Worm (Caenorhabditis elegans) whole organism, L4 larva: ENCODE results near the gene rga-3.

Experiments
- D1046.2 ChIP-seq: fragments of 200-800 bp; sonication (Bioruptor generic); IDR thresholded peaks from 2 replicates; pipeline ENCODE4 v1.3.6; 2022; ENCODE audit warnings: missing genetic modification characterization, missing compliant biosample characterization
- F49E8.2 ChIP-seq: sonication (generic microtip); optimal IDR thresholded peaks from 2 replicates; lab custom pipeline; 2016; ENCODE audit warnings: missing compliant biosample characterization, mild to moderate bottlenecking, missing genetic modification characterization, borderline replicate concordance
- Y105C5A.15 ChIP-seq: fragments of 200-800 bp; sonication (Bioruptor generic); IDR thresholded peaks from 2 replicates; pipeline ENCODE4 v1.3.6; 2022; ENCODE audit warnings: missing genetic modification characterization, missing compliant biosample characterization
- Y75B8A.6 ChIP-seq: fragments of 200-800 bp; sonication (Bioruptor generic); IDR thresholded peaks from 2 replicates; pipeline ENCODE4 v1.3.6; 2022; ENCODE audit warnings: missing genetic modification reagents, missing genetic modification characterization, missing compliant biosample characterization
- ZK546.5 ChIP-seq, 2 experiments: sonication (generic microtip); optimal IDR thresholded peaks; 2 replicates each; lab custom pipeline; 2017; ENCODE audit warnings: missing biosample characterization in 2 of 2, missing genetic modification characterization in 2 of 2
- aha-1 ChIP-seq: fragments of 150-350 bp; peaks from one replicate; lab custom pipeline; 2014; ENCODE audit warnings: missing biosample characterization, missing genetic modification characterization
- ceh-20 ChIP-seq: fragments of 200-800 bp; sonication (Bioruptor generic); IDR thresholded peaks from 2 replicates; pipeline ENCODE4 v1.3.6; 2022; ENCODE audit warnings: missing genetic modification reagents, missing genetic modification characterization, missing compliant biosample characterization
- ceh-28 ChIP-seq: fragments of 150-350 bp; optimal IDR thresholded peaks from 2 replicates; lab custom pipeline; 2014; ENCODE audit warnings: missing biosample characterization, missing genetic modification reagents, missing genetic modification characterization
- ceh-44 ChIP-seq: fragments of 200-800 bp; sonication (Bioruptor generic); IDR thresholded peaks from 2 replicates; pipeline ENCODE4 v1.3.6; 2022; ENCODE audit warnings: missing genetic modification reagents, missing genetic modification characterization, missing compliant biosample characterization
- daf-16 ChIP-seq, 3 experiments: sonication (generic microtip); optimal IDR thresholded peaks; 2 replicates each; lab custom pipeline; 2016 to 2017; ENCODE audit warnings: missing genetic modification characterization in 3 of 3, missing genetic modification reagents in 3 of 3, mild to moderate bottlenecking in 2 of 3, missing compliant biosample characterization in 2 of 3, missing biosample characterization in 1 of 3, moderate library complexity in 1 of 3
- daf-19 ChIP-seq: fragments of 200-800 bp; sonication (Bioruptor generic); conservative IDR thresholded peaks from 2 replicates; pipeline ENCODE4 v1.3.6; 2022; ENCODE audit warnings: missing genetic modification characterization, missing compliant biosample characterization
- daf-8 ChIP-seq: fragments of 200-800 bp; sonication (Bioruptor generic); IDR thresholded peaks from 2 replicates; pipeline ENCODE4 v1.3.6; 2022; ENCODE audit warnings: missing genetic modification characterization, missing compliant biosample characterization
- dpl-1 ChIP-seq: fragments of 150-350 bp; optimal IDR thresholded peaks from 2 replicates; lab custom pipeline; 2014; ENCODE audit warnings: missing biosample characterization, missing genetic modification reagents, missing genetic modification characterization
- gei-8 ChIP-seq: fragments of 200-800 bp; sonication (Bioruptor generic); optimal IDR thresholded peaks from 2 replicates; lab custom pipeline; 2018; ENCODE audit warnings: mild to moderate bottlenecking, missing genetic modification characterization, missing compliant biosample characterization
- hif-1 ChIP-seq, 2 experiments: sonication (generic microtip); optimal IDR thresholded peaks; 2 replicates each; lab custom pipeline; 2016 to 2017; ENCODE audit warnings: missing compliant biosample characterization in 2 of 2, missing genetic modification characterization in 2 of 2, missing genetic modification reagents in 2 of 2, missing genotype in 2 of 2, mild to moderate bottlenecking in 1 of 2
- hlh-30 ChIP-seq: sonication (generic microtip); optimal IDR thresholded peaks from 2 replicates; lab custom pipeline; 2017; ENCODE audit warnings: antibody characterized with exemption, mild to moderate bottlenecking, missing genetic modification characterization, missing compliant biosample characterization; ENCODE audit not compliant: insufficient read depth
- lin-13 ChIP-seq: fragments of 150-350 bp; optimal IDR thresholded peaks from 2 replicates; lab custom pipeline; 2014; ENCODE audit warnings: missing biosample characterization, missing genetic modification reagents, missing genetic modification characterization
- lin-29 ChIP-seq: fragments of 200-800 bp; sonication (Bioruptor generic); IDR thresholded peaks from 2 replicates; pipeline ENCODE4 v1.3.6; 2022; ENCODE audit warnings: missing genetic modification reagents, missing genetic modification characterization, missing compliant biosample characterization
- lin-39 ChIP-seq: fragments of 150-350 bp; optimal IDR thresholded peaks from 2 replicates; lab custom pipeline; 2014; ENCODE audit warnings: missing biosample characterization, missing genetic modification reagents, missing genetic modification characterization
- mep-1 ChIP-seq: fragments of 150-350 bp; sonication (generic microtip); optimal IDR thresholded peaks from 3 replicates; lab custom pipeline; 2014; ENCODE audit warnings: missing biosample characterization, missing genetic modification characterization
- mes-2 ChIP-seq: sonication (generic microtip); optimal IDR thresholded peaks from 2 replicates; lab custom pipeline; 2016; ENCODE audit warnings: missing genotype, mild to moderate bottlenecking, missing genetic modification characterization, missing compliant biosample characterization; ENCODE audit not compliant: poor library complexity, severe bottlenecking
- mxl-3 ChIP-seq: fragments of 200-800 bp; sonication (Bioruptor generic); optimal IDR thresholded peaks from 2 replicates; lab custom pipeline; 2018; ENCODE audit warnings: mild to moderate bottlenecking, missing genetic modification characterization, missing compliant biosample characterization
- nhr-11 ChIP-seq: fragments of 150-350 bp; optimal IDR thresholded peaks from 2 replicates; lab custom pipeline; 2014; ENCODE audit warnings: missing biosample characterization, missing genetic modification characterization
- nhr-111 ChIP-seq: fragments of 200-800 bp; sonication (Bioruptor generic); optimal IDR thresholded peaks from 2 replicates; lab custom pipeline; 2018; ENCODE audit warnings: mild to moderate bottlenecking, missing genetic modification characterization, missing compliant biosample characterization
- nhr-28 ChIP-seq: fragments of 150-350 bp; optimal IDR thresholded peaks from 2 replicates; lab custom pipeline; 2014; ENCODE audit warnings: missing biosample characterization, missing genetic modification characterization
- php-3 ChIP-seq: fragments of 200-800 bp; sonication (Bioruptor generic); IDR thresholded peaks from 2 replicates; pipeline ENCODE4 v1.3.6; 2022; ENCODE audit warnings: missing genetic modification reagents, missing genetic modification characterization, missing compliant biosample characterization
- pqm-1 ChIP-seq: sonication (generic microtip); optimal IDR thresholded peaks from 2 replicates; lab custom pipeline; 2017; ENCODE audit warnings: missing biosample characterization, missing genetic modification characterization
- rbr-2 ChIP-seq: sonication (generic microtip); optimal IDR thresholded peaks from 2 replicates; lab custom pipeline; 2016; ENCODE audit warnings: missing genotype, missing genetic modification characterization, missing compliant biosample characterization
- sdz-12 ChIP-seq: fragments of 200-800 bp; sonication (Bioruptor generic); optimal IDR thresholded peaks from 2 replicates; lab custom pipeline; 2018; ENCODE audit warnings: mild to moderate bottlenecking, missing genetic modification characterization, missing compliant biosample characterization
- snpc-1.2 ChIP-seq: fragments of 200-800 bp; sonication (Bioruptor generic); IDR thresholded peaks from 2 replicates; pipeline ENCODE4 v1.3.6; 2022; ENCODE audit warnings: missing genetic modification reagents, missing genetic modification characterization, missing compliant biosample characterization
- snpc-4 ChIP-seq: fragments of 150-350 bp; optimal IDR thresholded peaks from 2 replicates; lab custom pipeline; 2014; ENCODE audit warnings: missing biosample characterization, missing genetic modification characterization
- tra-1 ChIP-seq: fragments of 200-800 bp; sonication (Bioruptor generic); IDR thresholded peaks from 2 replicates; pipeline ENCODE4 v1.3.6; 2022; ENCODE audit warnings: missing genetic modification reagents, missing genetic modification characterization, missing compliant biosample characterization
- unc-130 ChIP-seq: sonication (generic microtip); optimal IDR thresholded peaks from 2 replicates; lab custom pipeline; 2016; ENCODE audit warnings: missing genetic modification reagents, missing genetic modification characterization, missing compliant biosample characterization
- unc-39 ChIP-seq: sonication (generic microtip); optimal IDR thresholded peaks from 2 replicates; lab custom pipeline; 2017; ENCODE audit warnings: missing biosample characterization, missing genetic modification characterization
- unc-62 ChIP-seq, 3 experiments: fragments of 150-350 bp in 1 of 3; sonication (generic microtip); optimal IDR thresholded peaks in 2 of 3; peaks in 1 of 3; 1 replicate in 1 of 3; 2 replicates in 2 of 3; lab custom pipeline; 2014 to 2017; ENCODE audit warnings: missing biosample characterization in 3 of 3, missing genetic modification characterization in 3 of 3, missing genetic modification reagents in 3 of 3, missing genotype in 1 of 3
- zip-2 ChIP-seq: fragments of 150-350 bp; optimal IDR thresholded peaks from 2 replicates; lab custom pipeline; 2014; ENCODE audit warnings: missing biosample characterization, missing genetic modification characterization
- ztf-11 ChIP-seq: fragments of 150-350 bp; optimal IDR thresholded peaks from 2 replicates; lab custom pipeline; 2014; ENCODE audit warnings: missing biosample characterization, missing genetic modification characterization
- ztf-7 ChIP-seq: fragments of 150-350 bp; optimal IDR thresholded peaks from 2 replicates; lab custom pipeline; 2014; ENCODE audit warnings: missing biosample characterization, missing genetic modification characterization

rga-3 gene

ce11 chrV:5712652-5713051 lies 5.0 kb upstream of the rga-3 start, which contains the start of gene gcst-1 (continued):
- TF ChIP-seq unc-130 (GFP tag; lab: Kevin White, UChicago) (no peak), nhr-111 (GFP tag; lab: Kevin White, UChicago) (no peak), snpc-1.2 (no peak), gei-8 (GFP tag; lab: Kevin White, UChicago) (no peak), mep-1 (tag; lab: Kevin White, UChicago) (no peak), unc-62 (GFP tag; optimal IDR thresholded peaks at IDR 0.05 in 1 of 2; lab: Kevin White, UChicago) (no peak), unc-62 (tag; optimal IDR thresholded peaks at IDR 0.05; lab: Kevin White, UChicago) (no peak), unc-39 (no peak), Y105C5A.15 (GFP tag; lab: Robert Waterston, UW) (no peak), dpl-1 (GFP tag; lab: Kevin White, UChicago) (no peak), rbr-2 (tag; lab: Kevin White, UChicago) (no peak), hlh-30 (tag; lab: Kevin White, UChicago) (peak; percentile 62), D1046.2 (no peak), daf-16 (GFP tag; optimal IDR thresholded peaks at IDR 0.05; lab: Kevin White, UChicago) (no peak), daf-16 (tag; optimal IDR thresholded peaks at IDR 0.05; lab: Kevin White, UChicago) (peak; percentile 89), ceh-44 (GFP tag; lab: Robert Waterston, UW) (no peak), Y75B8A.6 (GFP tag; lab: Robert Waterston, UW) (no peak), zip-2 (tag; lab: Kevin White, UChicago) (no peak), ztf-11 (tag; lab: Kevin White, UChicago) (no peak), pqm-1 (tag; lab: Kevin White, UChicago) (peak; percentile 33), aha-1 (tag; lab: Kevin White, UChicago) (no peak), nhr-11 (tag; lab: Kevin White, UChicago) (no peak), hif-1 (tag; optimal IDR thresholded peaks at IDR 0.05; lab: Kevin White, UChicago) (no peak), lin-13 (GFP tag; lab: Kevin White, UChicago) (no peak), daf-19 (GFP tag; lab: Robert Waterston, UW) (no peak), php-3 (GFP tag; lab: Robert Waterston, UW) (peak; percentile 62; the same call in 1 of the 2 replicates), lin-39 (no peak), ZK546.5 (tag; optimal IDR thresholded peaks at IDR 0.05; lab: Kevin White, UChicago) (no peak), ztf-7 (tag; lab: Kevin White, UChicago) (no peak), daf-8 (GFP tag; lab: Robert Waterston, UW) (no peak), mxl-3 (GFP tag; lab: Kevin White, UChicago) (peak; percentile 72), F49E8.2 (tag; lab: Kevin White, UChicago) (no peak), mes-2 (tag; lab: Kevin White, UChicago) (no peak)

- peak; percentile 96 for TF ChIP-seq aha-1 (tag; lab: Kevin White, UChicago)
- TF ChIP-seq tra-1 (GFP tag; lab: Robert Waterston, UW): no peak
These were observed 4.2 kb upstream of the rga-3 start for ce11 chrV:5713510-5713909.

ce11 chrV:5716508-5716907 lies 1.2 kb upstream of the rga-3 start, which contains the start of gene K09H11.9:
Gene K09H11.9 (minus strand): TSS chrV:5716608.
- no peak for TF ChIP-seq ceh-20 (GFP tag; lab: Robert Waterston, UW)
- TF ChIP-seq ztf-11 (tag; lab: Kevin White, UChicago): no peak
- no peak for TF ChIP-seq sdz-12 (GFP tag; lab: Kevin White, UChicago)
- TF ChIP-seq unc-39: no peak
- TF ChIP-seq nhr-28 (tag; lab: Kevin White, UChicago): no peak
- no peak for TF ChIP-seq hlh-30 (tag; lab: Kevin White, UChicago)
- no peak for TF ChIP-seq F49E8.2 (tag; lab: Kevin White, UChicago)
- no peak for TF ChIP-seq lin-29 (GFP tag; lab: Robert Waterston, UW)
- no peak for TF ChIP-seq lin-39
- no peak for TF ChIP-seq snpc-4 (tag; lab: Kevin White, UChicago)
- no peak for TF ChIP-seq ceh-28 (tag; lab: Kevin White, UChicago)
- no peak for TF ChIP-seq mxl-3 (GFP tag; lab: Kevin White, UChicago)
- no peak for TF ChIP-seq snpc-1.2
